Fruit fly (Drosophila melanogaster) whole organism, embryonic: Measurements from ENCODE around the gene Son.

ENCODE experiments used
- Asciz ChIP-seq: fragments of 200-800 bp; sonication (Bioruptor generic); optimal IDR thresholded peaks from 2 replicates; lab custom pipeline; 2017; ENCODE audit warnings: missing biosample characterization, mild to moderate bottlenecking, missing genetic modification characterization, missing genetic modification reagents
- BtbVII ChIP-seq: fragments of 200-800 bp; sonication (Bioruptor generic); optimal IDR thresholded peaks from 3 replicates; lab custom pipeline; 2017; ENCODE audit warnings: missing biosample characterization, mild to moderate bottlenecking, missing genetic modification characterization
- CG10267 ChIP-seq: fragments of 200-800 bp; sonication (Bioruptor generic); optimal IDR thresholded peaks from 2 replicates; lab custom pipeline; 2018; ENCODE audit warnings: missing biosample characterization, mild to moderate bottlenecking, missing genetic modification characterization, moderate library complexity
- CG10321 ChIP-seq: fragments of 200-800 bp; sonication (Bioruptor generic); IDR thresholded peaks from 2 replicates; pipeline ENCODE4 v1.3.6; 2022; ENCODE audit warnings: missing biosample characterization, missing genetic modification characterization
- CG10462 ChIP-seq: fragments of 200-800 bp; sonication (Bioruptor generic); optimal IDR thresholded peaks from 2 replicates; lab custom pipeline; 2016; ENCODE audit warnings: missing biosample characterization, missing genetic modification characterization
- CG1233 ChIP-seq: fragments of 200-800 bp; sonication (Bioruptor generic); optimal IDR thresholded peaks from 4 replicates; lab custom pipeline; 2018; ENCODE audit warnings: missing biosample characterization, mild to moderate bottlenecking, missing genetic modification characterization
- CG15514 ChIP-seq: fragments of 200-800 bp; sonication (Bioruptor generic); optimal IDR thresholded peaks from 3 replicates; lab custom pipeline; 2017; ENCODE audit warnings: missing biosample characterization, missing genetic modification characterization, mild to moderate bottlenecking, moderate library complexity, missing genetic modification reagents
- CG16863 ChIP-seq: fragments of 200-800 bp; sonication (Bioruptor generic); optimal IDR thresholded peaks from 3 replicates; lab custom pipeline; 2016; ENCODE audit warnings: missing biosample characterization, missing genetic modification characterization
- CG17612 ChIP-seq: fragments of 200-800 bp; sonication (Bioruptor generic); IDR thresholded peaks from 2 replicates; pipeline ENCODE4 v1.3.6; 2022; ENCODE audit warnings: missing biosample characterization, missing genetic modification characterization
- CG1792 ChIP-seq: fragments of 200-800 bp; sonication (Bioruptor generic); optimal IDR thresholded peaks from 2 replicates; lab custom pipeline; 2016; ENCODE audit warnings: missing biosample characterization, missing genetic modification characterization
- CG18262 ChIP-seq: fragments of 200-800 bp; optimal IDR thresholded peaks from 3 replicates; lab custom pipeline; 2019; ENCODE audit warnings: missing biosample characterization, mild to moderate bottlenecking, missing genetic modification characterization, moderate library complexity
- CG32767 ChIP-seq: fragments of 200-800 bp; sonication (Bioruptor generic); IDR thresholded peaks from 2 replicates; pipeline ENCODE4 v1.3.6; 2022; ENCODE audit warnings: missing biosample characterization, missing genetic modification characterization
- CG33213 ChIP-seq: fragments of 200-800 bp; sonication (Bioruptor generic); optimal IDR thresholded peaks from 3 replicates; lab custom pipeline; 2016; ENCODE audit warnings: missing biosample characterization, missing genetic modification characterization
- CG33557 ChIP-seq: fragments of 200-800 bp; sonication (Bioruptor generic); optimal IDR thresholded peaks from 2 replicates; lab custom pipeline; 2019; ENCODE audit warnings: missing biosample characterization, mild to moderate bottlenecking, missing genetic modification characterization, moderate library complexity
- CG34376 ChIP-seq: fragments of 200-800 bp; sonication (Bioruptor generic); optimal IDR thresholded peaks from 2 replicates; lab custom pipeline; 2018; ENCODE audit warnings: missing biosample characterization, mild to moderate bottlenecking, missing genetic modification characterization
- CG42726 ChIP-seq: fragments of 200-800 bp; sonication (Bioruptor generic); IDR thresholded peaks from 2 replicates; pipeline ENCODE4 v1.3.6; 2022; ENCODE audit warnings: missing biosample characterization, missing genetic modification characterization; ENCODE audit not compliant: partially characterized antibody
- CG4360 ChIP-seq: fragments of 200-800 bp; sonication (Bioruptor generic); IDR thresholded peaks from 2 replicates; pipeline ENCODE4 v1.3.6; 2022; ENCODE audit warnings: missing biosample characterization, missing genetic modification characterization
- CG43689 ChIP-seq: fragments of 200-800 bp; sonication (Bioruptor generic); IDR thresholded peaks from 2 replicates; pipeline ENCODE4 v1.3.6; 2022; ENCODE audit warnings: missing biosample characterization, missing genetic modification characterization
- CG4404 ChIP-seq: fragments of 200-800 bp; sonication (Bioruptor generic); IDR thresholded peaks from 2 replicates; pipeline ENCODE4 v1.3.6; 2022; ENCODE audit warnings: missing biosample characterization, missing genetic modification characterization
- CG4424 ChIP-seq: fragments of 200-800 bp; sonication (Bioruptor generic); optimal IDR thresholded peaks from 3 replicates; lab custom pipeline; 2016; ENCODE audit warnings: missing biosample characterization, missing genetic modification characterization
- CG4617 ChIP-seq: fragments of 200-800 bp; sonication (Bioruptor generic); optimal IDR thresholded peaks from 3 replicates; lab custom pipeline; 2016; ENCODE audit warnings: missing biosample characterization, missing genetic modification characterization, borderline replicate concordance
- CG4707 ChIP-seq: fragments of 200-800 bp; sonication (Bioruptor generic); optimal IDR thresholded peaks from 2 replicates; lab custom pipeline; 2018; ENCODE audit warnings: missing biosample characterization, mild to moderate bottlenecking, missing genetic modification characterization, moderate library complexity
- CG7745 ChIP-seq: fragments of 200-800 bp; sonication (Bioruptor generic); optimal IDR thresholded peaks from 2 replicates; lab custom pipeline; 2018; ENCODE audit warnings: missing biosample characterization, mild to moderate bottlenecking, missing genetic modification characterization, moderate library complexity
- CG7987 ChIP-seq: fragments of 200-800 bp; sonication (Bioruptor generic); optimal IDR thresholded peaks from 2 replicates; lab custom pipeline; 2018; ENCODE audit warnings: missing biosample characterization, mild to moderate bottlenecking, missing genetic modification characterization, moderate library complexity
- CG8478 ChIP-seq: fragments of >200 bp; optimal IDR thresholded peaks from 2 replicates; lab custom pipeline; 2018
- CG8924 ChIP-seq: fragments of 200-800 bp; optimal IDR thresholded peaks from 3 replicates; lab custom pipeline; 2019; ENCODE audit warnings: missing biosample characterization, mild to moderate bottlenecking, missing genetic modification characterization, moderate library complexity
- CG9215 ChIP-seq: fragments of 200-800 bp; sonication (Bioruptor generic); IDR thresholded peaks from 2 replicates; pipeline ENCODE4 v1.3.6; 2022; ENCODE audit warnings: missing biosample characterization, missing genetic modification characterization
- D ChIP-seq, 2 experiments: fragments of 200-800 bp in 1 of 2; fragments of >200 bp in 1 of 2; sonication (Bioruptor generic) in 1 of 2; optimal IDR thresholded peaks; 2 replicates in 1 of 2; 3 replicates in 1 of 2; lab custom pipeline; 2017; ENCODE audit warnings: mild to moderate bottlenecking in 1 of 2, missing biosample characterization in 1 of 2, missing genetic modification characterization in 1 of 2, missing genetic modification reagents in 1 of 2
- Nf-YB ChIP-seq: fragments of 200-800 bp; sonication (Bioruptor generic); optimal IDR thresholded peaks from 3 replicates; lab custom pipeline; 2019; ENCODE audit warnings: missing biosample characterization, mild to moderate bottlenecking, missing genetic modification characterization, moderate library complexity
- Sox102F ChIP-seq: fragments of 200-800 bp; sonication (Bioruptor generic); optimal IDR thresholded peaks from 2 replicates; lab custom pipeline; 2018; ENCODE audit warnings: missing biosample characterization, mild to moderate bottlenecking, missing genetic modification characterization, moderate library complexity
- Xrp1 ChIP-seq: fragments of 200-800 bp; sonication (Bioruptor generic); IDR thresholded peaks from 2 replicates; pipeline ENCODE4 v1.3.6; 2022; ENCODE audit warnings: missing biosample characterization, missing genetic modification characterization
- YL-1 ChIP-seq: fragments of 200-800 bp; sonication (Bioruptor generic); optimal IDR thresholded peaks from 3 replicates; lab custom pipeline; 2017; ENCODE audit warnings: missing biosample characterization, mild to moderate bottlenecking, missing genetic modification characterization
- ase ChIP-seq: fragments of 200-800 bp; sonication (Bioruptor generic); IDR thresholded peaks from 3 replicates; pipeline ENCODE4 v1.3.6; 2022; ENCODE audit warnings: missing biosample characterization, missing genetic modification characterization
- btn ChIP-seq: fragments of 200-800 bp; sonication (Bioruptor generic); optimal IDR thresholded peaks from 2 replicates; lab custom pipeline; 2016; ENCODE audit warnings: missing biosample characterization, missing genetic modification characterization
- croc ChIP-seq: fragments of 200-800 bp; sonication (Bioruptor generic); conservative IDR thresholded peaks from 3 replicates; pipeline ENCODE4 v1.3.6; 2022; ENCODE audit warnings: missing biosample characterization, missing genetic modification characterization
- crol ChIP-seq: fragments of 200-800 bp; sonication (Bioruptor generic); IDR thresholded peaks from 2 replicates; pipeline ENCODE4 v1.3.6; 2022; ENCODE audit warnings: missing biosample characterization, missing genetic modification characterization
- fd3F ChIP-seq: fragments of 200-800 bp; sonication (Bioruptor generic); optimal IDR thresholded peaks from 2 replicates; lab custom pipeline; 2018; ENCODE audit warnings: missing biosample characterization, mild to moderate bottlenecking, missing genetic modification characterization, moderate library complexity
- grn ChIP-seq: fragments of 200-800 bp; sonication (Bioruptor generic); optimal IDR thresholded peaks from 3 replicates; lab custom pipeline; 2017; ENCODE audit warnings: missing biosample characterization, missing genetic modification characterization
- ham ChIP-seq: fragments of 200-800 bp; sonication (Bioruptor generic); IDR thresholded peaks from 2 replicates; pipeline ENCODE4 v1.3.6; 2022; ENCODE audit warnings: missing biosample characterization, missing genetic modification characterization
- her ChIP-seq: fragments of 200-800 bp; sonication (Bioruptor generic); optimal IDR thresholded peaks from 2 replicates; lab custom pipeline; 2016; ENCODE audit warnings: missing biosample characterization, missing genetic modification characterization
- inv ChIP-seq: fragments of 200-800 bp; sonication (Bioruptor generic); IDR thresholded peaks from 2 replicates; pipeline ENCODE4 v1.3.6; 2022; ENCODE audit warnings: missing biosample characterization, missing genetic modification characterization; ENCODE audit not compliant: partially characterized antibody
- kah ChIP-seq: fragments of 200-800 bp; sonication (Bioruptor generic); optimal IDR thresholded peaks from 2 replicates; lab custom pipeline; 2018; ENCODE audit warnings: missing biosample characterization, mild to moderate bottlenecking, missing genetic modification characterization
- lov ChIP-seq, 2 experiments: fragments of 200-800 bp in 1 of 2; fragments of >200 bp in 1 of 2; sonication (Bioruptor generic) in 1 of 2; IDR thresholded peaks in 1 of 2; optimal IDR thresholded peaks in 1 of 2; 2 replicates in 1 of 2; 3 replicates in 1 of 2; pipeline versions ENCODE4 v1.3.6 to Lab custom; 2017 to 2022; ENCODE audit warnings: missing biosample characterization in 1 of 2, missing genetic modification characterization in 1 of 2
- nom ChIP-seq: fragments of 200-800 bp; sonication (Bioruptor generic); optimal IDR thresholded peaks from 2 replicates; lab custom pipeline; 2017; ENCODE audit warnings: missing biosample characterization, missing genetic modification characterization, mild to moderate bottlenecking, moderate library complexity, missing genetic modification reagents
- repo ChIP-seq: fragments of 200-800 bp; sonication (Bioruptor generic); optimal IDR thresholded peaks from 2 replicates; lab custom pipeline; 2016; ENCODE audit warnings: missing biosample characterization, missing genetic modification characterization
- rib ChIP-seq: fragments of 200-800 bp; sonication (Bioruptor generic); IDR thresholded peaks from 2 replicates; pipeline ENCODE4 v1.3.6; 2022; ENCODE audit warnings: missing biosample characterization, missing genetic modification characterization
- tll ChIP-seq, 2 experiments: fragments of 200-800 bp in 1 of 2; fragments of >200 bp in 1 of 2; sonication (Bioruptor generic) in 1 of 2; optimal IDR thresholded peaks; 2 replicates each; lab custom pipeline; 2017 to 2019; ENCODE audit warnings: missing biosample characterization in 2 of 2, missing genetic modification characterization in 2 of 2, mild to moderate bottlenecking in 1 of 2, moderate library complexity in 1 of 2
- trem ChIP-seq: fragments of 200-800 bp; optimal IDR thresholded peaks from 3 replicates; lab custom pipeline; 2019; ENCODE audit warnings: missing biosample characterization, mild to moderate bottlenecking, missing genetic modification characterization, moderate library complexity
- vfl ChIP-seq: fragments of 200-800 bp; sonication (Bioruptor generic); optimal IDR thresholded peaks from 2 replicates; lab custom pipeline; 2016; ENCODE audit warnings: missing biosample characterization, missing genetic modification characterization
- wor ChIP-seq: fragments of 200-800 bp; sonication (Bioruptor generic); IDR thresholded peaks from 2 replicates; pipeline ENCODE4 v1.3.6; 2022; ENCODE audit warnings: missing biosample characterization, missing genetic modification characterization

Son gene

dm6 chr3R:9630633-9631095, 52.8 kb downstream of the Son start, which contains the start of gene Calr (continued):
- no peak for TF ChIP-seq inv (GFP tag; lab: Robert Waterston, UW)
- TF ChIP-seq CG9215 (GFP tag; lab: Robert Waterston, UW) = no peak
- TF ChIP-seq tll (GFP tag; optimal IDR thresholded peaks at IDR 0.05; lab: Kevin White, UChicago) = peak in 1 of 2 experiments; percentile 29
- TF ChIP-seq CG15514 (GFP tag; lab: Kevin White, UChicago) = peak; percentile 75
- TF ChIP-seq CG33557 (GFP tag; lab: Kevin White, UChicago) = peak; percentile 22
- TF ChIP-seq CG8478 (lab: Kevin White, UChicago) = no peak
- peak; percentile 100 for TF ChIP-seq Nf-YB
- TF ChIP-seq CG4617 (GFP tag; lab: Kevin White, UChicago) = no peak
- TF ChIP-seq Asciz (GFP tag; lab: Kevin White, UChicago) = no peak
- TF ChIP-seq rib (GFP tag; lab: Robert Waterston, UW) = no peak
- no peak for TF ChIP-seq CG4360
- no peak for TF ChIP-seq vfl (GFP tag; lab: Kevin White, UChicago)
- no peak for TF ChIP-seq D (optimal IDR thresholded peaks at IDR 0.05; lab: Kevin White, UChicago)
- TF ChIP-seq D (GFP tag; optimal IDR thresholded peaks at IDR 0.05; lab: Kevin White, UChicago) = no peak
- peak; percentile 91 for TF ChIP-seq CG10267 (tag; lab: Kevin White, UChicago)
- TF ChIP-seq croc (GFP tag; lab: Robert Waterston, UW) = no peak
- peak; percentile 71 for TF ChIP-seq BtbVII (GFP tag; lab: Kevin White, UChicago)
- peak; percentile 4 for TF ChIP-seq CG4424 (GFP tag; lab: Kevin White, UChicago)
- TF ChIP-seq CG1792 = peak; percentile 7
- TF ChIP-seq fd3F (GFP tag; lab: Kevin White, UChicago) = no peak
- TF ChIP-seq CG7745 = peak; percentile 92
- TF ChIP-seq btn (GFP tag; lab: Kevin White, UChicago) = no peak
- TF ChIP-seq repo (GFP tag; lab: Kevin White, UChicago) = peak; percentile 25
- peak; percentile 55 for TF ChIP-seq her (GFP tag; lab: Kevin White, UChicago)
- no peak for TF ChIP-seq CG4404 (GFP tag; lab: Robert Waterston, UW)
- peak; percentile 63 for TF ChIP-seq CG7987 (GFP tag; lab: Kevin White, UChicago)
- no peak for TF ChIP-seq ham (GFP tag; lab: Robert Waterston, UW)
- peak; percentile 69 for TF ChIP-seq CG34376 (GFP tag; lab: Kevin White, UChicago)
- TF ChIP-seq wor (GFP tag; lab: Robert Waterston, UW) = no peak
- peak; percentile 27 for TF ChIP-seq CG4707 (GFP tag; lab: Kevin White, UChicago)
- TF ChIP-seq kah (GFP tag; lab: Kevin White, UChicago) = peak; percentile 68
- TF ChIP-seq CG1233 (GFP tag; lab: Kevin White, UChicago) = peak; percentile 39
- TF ChIP-seq grn (GFP tag; lab: Kevin White, UChicago) = peak; percentile 26
- no peak for TF ChIP-seq Xrp1 (GFP tag; lab: Robert Waterston, UW)
- no peak for TF ChIP-seq CG10462 (GFP tag; lab: Kevin White, UChicago)
- TF ChIP-seq CG10321 (GFP tag; lab: Robert Waterston, UW) = no peak
- peak; percentile 72 for TF ChIP-seq nom (GFP tag; lab: Kevin White, UChicago)
- TF ChIP-seq lov (optimal IDR thresholded peaks at IDR 0.05; lab: Kevin White, UChicago) = no peak
- TF ChIP-seq lov (GFP tag; IDR thresholded peaks at IDR 0.05; lab: Robert Waterston, UW) = no peak
- TF ChIP-seq CG8924 (tag; lab: Kevin White, UChicago) = peak; percentile 78
- no peak for TF ChIP-seq CG32767 (GFP tag; lab: Robert Waterston, UW)
- TF ChIP-seq CG33213 = peak; percentile 50
- TF ChIP-seq crol (GFP tag; lab: Robert Waterston, UW) = no peak
- peak; percentile 79 for TF ChIP-seq trem (tag; lab: Kevin White, UChicago)
- no peak for TF ChIP-seq ase (GFP tag; lab: Robert Waterston, UW)
- TF ChIP-seq CG43689 (GFP tag; lab: Robert Waterston, UW) = no peak
- TF ChIP-seq Sox102F (GFP tag; lab: Kevin White, UChicago) = no peak
- no peak for TF ChIP-seq CG17612 (GFP tag; lab: Robert Waterston, UW)
- peak; percentile 46 for TF ChIP-seq CG16863 (GFP tag; lab: Kevin White, UChicago)
- no peak for TF ChIP-seq CG42726 (GFP tag; lab: Robert Waterston, UW)
- peak; percentile 74 for TF ChIP-seq YL-1
- TF ChIP-seq CG18262 (tag; lab: Kevin White, UChicago) = no peak
